Worm (Caenorhabditis elegans) whole organism, L4 larva: ENCODE measurements around the gene Y39B6A.33.

ENCODE experiments used
- F10B5.3 ChIP-seq: sonication (generic microtip); optimal IDR thresholded peaks from 2 replicates; lab custom pipeline; 2016; ENCODE audit warnings: mild to moderate bottlenecking, missing genetic modification characterization, missing compliant biosample characterization
- F26F4.8 ChIP-seq: fragments of 200-800 bp; sonication (Bioruptor generic); conservative IDR thresholded peaks from 2 replicates; pipeline ENCODE4 v1.3.6; 2022; ENCODE audit warnings: missing genetic modification characterization, missing compliant biosample characterization
- F44E2.7 ChIP-seq: fragments of 200-800 bp; sonication (Bioruptor generic); IDR thresholded peaks from 2 replicates; pipeline ENCODE4 v2.1.2; 2022; ENCODE audit warnings: missing genetic modification characterization, missing compliant biosample characterization
- F49E8.2 ChIP-seq: sonication (generic microtip); optimal IDR thresholded peaks from 2 replicates; lab custom pipeline; 2016; ENCODE audit warnings: missing compliant biosample characterization, mild to moderate bottlenecking, missing genetic modification characterization, borderline replicate concordance
- R02D3.7 ChIP-seq: fragments of 150-350 bp; sonication (generic microtip); optimal IDR thresholded peaks from 3 replicates; lab custom pipeline; 2014; ENCODE audit warnings: missing biosample characterization, missing genetic modification characterization
- T20F7.1 ChIP-seq: fragments of 200-800 bp; sonication (Bioruptor generic); optimal IDR thresholded peaks from 2 replicates; lab custom pipeline; 2018; ENCODE audit warnings: mild to moderate bottlenecking, missing genetic modification characterization, missing compliant biosample characterization
- ZK337.2 ChIP-seq: fragments of 200-800 bp; sonication (Bioruptor generic); IDR thresholded peaks from 2 replicates; pipeline ENCODE4 v1.3.6; 2022; ENCODE audit warnings: missing genetic modification reagents, missing genetic modification characterization, missing compliant biosample characterization
- aha-1 ChIP-seq: fragments of 150-350 bp; peaks from one replicate; lab custom pipeline; 2014; ENCODE audit warnings: missing biosample characterization, missing genetic modification characterization
- ceh-20 ChIP-seq: fragments of 200-800 bp; sonication (Bioruptor generic); IDR thresholded peaks from 2 replicates; pipeline ENCODE4 v1.3.6; 2022; ENCODE audit warnings: missing genetic modification reagents, missing genetic modification characterization, missing compliant biosample characterization
- ceh-28 ChIP-seq: fragments of 150-350 bp; optimal IDR thresholded peaks from 2 replicates; lab custom pipeline; 2014; ENCODE audit warnings: missing biosample characterization, missing genetic modification reagents, missing genetic modification characterization
- ceh-44 ChIP-seq: fragments of 200-800 bp; sonication (Bioruptor generic); IDR thresholded peaks from 2 replicates; pipeline ENCODE4 v1.3.6; 2022; ENCODE audit warnings: missing genetic modification reagents, missing genetic modification characterization, missing compliant biosample characterization
- ceh-62 ChIP-seq: sonication (generic microtip); optimal IDR thresholded peaks from 2 replicates; lab custom pipeline; 2017; ENCODE audit warnings: missing biosample characterization, missing genetic modification characterization
- ceh-82 ChIP-seq: sonication (generic microtip); optimal IDR thresholded peaks from 2 replicates; lab custom pipeline; 2017; ENCODE audit warnings: missing biosample characterization, missing genetic modification characterization
- cey-2 ChIP-seq: sonication (generic microtip); optimal IDR thresholded peaks from 3 replicates; lab custom pipeline; 2017; ENCODE audit warnings: missing genetic modification characterization, mild to moderate bottlenecking, missing compliant biosample characterization, antibody characterized with exemption, borderline replicate concordance; ENCODE audit not compliant: insufficient read depth
- daf-12 ChIP-seq: fragments of 150-350 bp; optimal IDR thresholded peaks from 2 replicates; lab custom pipeline; 2014; ENCODE audit warnings: missing biosample characterization, missing genetic modification reagents, missing genetic modification characterization
- daf-16 ChIP-seq, 3 experiments: sonication (generic microtip); optimal IDR thresholded peaks; 2 replicates each; lab custom pipeline; 2016 to 2017; ENCODE audit warnings: missing genetic modification characterization in 3 of 3, missing genetic modification reagents in 3 of 3, mild to moderate bottlenecking in 2 of 3, missing compliant biosample characterization in 2 of 3, missing biosample characterization in 1 of 3, moderate library complexity in 1 of 3
- daf-19 ChIP-seq: fragments of 200-800 bp; sonication (Bioruptor generic); conservative IDR thresholded peaks from 2 replicates; pipeline ENCODE4 v1.3.6; 2022; ENCODE audit warnings: missing genetic modification characterization, missing compliant biosample characterization
- daf-8 ChIP-seq: fragments of 200-800 bp; sonication (Bioruptor generic); IDR thresholded peaks from 2 replicates; pipeline ENCODE4 v1.3.6; 2022; ENCODE audit warnings: missing genetic modification characterization, missing compliant biosample characterization
- dmd-8 ChIP-seq: fragments of 200-800 bp; sonication (Bioruptor generic); IDR thresholded peaks from 2 replicates; pipeline ENCODE4 v1.3.6; 2022; ENCODE audit warnings: missing genetic modification characterization, missing compliant biosample characterization
- duxl-1 ChIP-seq: sonication (generic microtip); optimal IDR thresholded peaks from 2 replicates; lab custom pipeline; 2016; ENCODE audit warnings: mild to moderate bottlenecking, missing genetic modification characterization, moderate library complexity, missing compliant biosample characterization; ENCODE audit not compliant: poor library complexity
- dve-1 ChIP-seq: sonication (generic microtip); optimal IDR thresholded peaks from 2 replicates; lab custom pipeline; 2017; ENCODE audit warnings: antibody characterized with exemption, mild to moderate bottlenecking, missing genetic modification characterization, missing compliant biosample characterization; ENCODE audit not compliant: insufficient read depth
- egl-43 ChIP-seq: fragments of 200-800 bp; sonication (Bioruptor generic); IDR thresholded peaks from 2 replicates; pipeline ENCODE4 v1.3.6; 2022; ENCODE audit warnings: missing genetic modification reagents, missing genetic modification characterization, missing compliant biosample characterization
- fkh-10 ChIP-seq: fragments of 150-350 bp; optimal IDR thresholded peaks from 2 replicates; lab custom pipeline; 2014; ENCODE audit warnings: missing biosample characterization, missing genetic modification reagents, missing genetic modification characterization
- fos-1 ChIP-seq: fragments of 150-350 bp; optimal IDR thresholded peaks from 2 replicates; lab custom pipeline; 2014; ENCODE audit warnings: missing biosample characterization, missing genetic modification characterization
- gei-8 ChIP-seq: fragments of 200-800 bp; sonication (Bioruptor generic); optimal IDR thresholded peaks from 2 replicates; lab custom pipeline; 2018; ENCODE audit warnings: mild to moderate bottlenecking, missing genetic modification characterization, missing compliant biosample characterization
- hif-1 ChIP-seq, 2 experiments: sonication (generic microtip); optimal IDR thresholded peaks; 2 replicates each; lab custom pipeline; 2016 to 2017; ENCODE audit warnings: missing compliant biosample characterization in 2 of 2, missing genetic modification characterization in 2 of 2, missing genetic modification reagents in 2 of 2, missing genotype in 2 of 2, mild to moderate bottlenecking in 1 of 2
- hlh-11 ChIP-seq: fragments of 200-800 bp; sonication (Bioruptor generic); optimal IDR thresholded peaks from 2 replicates; lab custom pipeline; 2018; ENCODE audit warnings: mild to moderate bottlenecking, missing genetic modification characterization, missing compliant biosample characterization
- jun-1 ChIP-seq: fragments of 150-350 bp; optimal IDR thresholded peaks from 2 replicates; lab custom pipeline; 2014; ENCODE audit warnings: missing biosample characterization, missing genetic modification reagents, missing genetic modification characterization
- lin-1 ChIP-seq: fragments of 200-800 bp; sonication (Bioruptor generic); IDR thresholded peaks from 2 replicates; pipeline ENCODE4 v1.3.6; 2022; ENCODE audit warnings: missing genetic modification reagents, missing genetic modification characterization, missing compliant biosample characterization
- lin-13 ChIP-seq: fragments of 150-350 bp; optimal IDR thresholded peaks from 2 replicates; lab custom pipeline; 2014; ENCODE audit warnings: missing biosample characterization, missing genetic modification reagents, missing genetic modification characterization
- lin-29 ChIP-seq: fragments of 200-800 bp; sonication (Bioruptor generic); IDR thresholded peaks from 2 replicates; pipeline ENCODE4 v1.3.6; 2022; ENCODE audit warnings: missing genetic modification reagents, missing genetic modification characterization, missing compliant biosample characterization
- lin-38 ChIP-seq: fragments of 200-800 bp; sonication (Bioruptor generic); IDR thresholded peaks from 2 replicates; pipeline ENCODE4 v1.3.6; 2022; ENCODE audit warnings: missing genetic modification reagents, missing genetic modification characterization, missing compliant biosample characterization
- lir-3 ChIP-seq: sonication (generic microtip); optimal IDR thresholded peaks from 2 replicates; lab custom pipeline; 2016; ENCODE audit warnings: mild to moderate bottlenecking, missing genetic modification characterization, missing compliant biosample characterization
- lsy-2 ChIP-seq, 2 experiments: fragments of 150-350 bp in 1 of 2; sonication (generic microtip) in 1 of 2; optimal IDR thresholded peaks; 2 replicates each; lab custom pipeline; 2014 to 2017; ENCODE audit warnings: missing biosample characterization in 2 of 2, missing genetic modification characterization in 2 of 2
- mdt-29 ChIP-seq: fragments of 200-800 bp; sonication (Bioruptor generic); IDR thresholded peaks from 2 replicates; pipeline ENCODE4 v1.3.6; 2022; ENCODE audit warnings: missing genetic modification reagents, missing genetic modification characterization, missing compliant biosample characterization
- mxl-3 ChIP-seq: fragments of 200-800 bp; sonication (Bioruptor generic); optimal IDR thresholded peaks from 2 replicates; lab custom pipeline; 2018; ENCODE audit warnings: mild to moderate bottlenecking, missing genetic modification characterization, missing compliant biosample characterization
- nhr-10 ChIP-seq: fragments of 150-350 bp; optimal IDR thresholded peaks from 2 replicates; lab custom pipeline; 2014; ENCODE audit warnings: missing biosample characterization, missing genetic modification characterization
- nhr-42 ChIP-seq: fragments of 200-800 bp; sonication (Bioruptor generic); IDR thresholded peaks from 2 replicates; pipeline ENCODE4 v1.3.6; 2022; ENCODE audit warnings: missing genetic modification characterization, missing compliant biosample characterization
- nhr-76 ChIP-seq: fragments of 150-350 bp; optimal IDR thresholded peaks from 2 replicates; lab custom pipeline; 2014; ENCODE audit warnings: missing biosample characterization, missing genetic modification characterization
- nhr-77 ChIP-seq: fragments of 150-350 bp; optimal IDR thresholded peaks from 2 replicates; lab custom pipeline; 2014; ENCODE audit warnings: missing biosample characterization, missing genetic modification characterization
- pha-4 ChIP-seq, 2 experiments: fragments of 150-350 bp in 1 of 2; fragments of 200-800 bp in 1 of 2; sonication (Bioruptor generic) in 1 of 2; IDR thresholded peaks in 1 of 2; optimal IDR thresholded peaks in 1 of 2; 2 replicates each; pipeline versions ENCODE4 v1.3.6 to Lab custom; 2014 to 2022; ENCODE audit warnings: missing genetic modification characterization in 2 of 2, missing genetic modification reagents in 2 of 2, missing biosample characterization in 1 of 2, missing compliant biosample characterization in 1 of 2
- set-16 ChIP-seq: fragments of 200-800 bp; sonication (Bioruptor generic); IDR thresholded peaks from 2 replicates; pipeline ENCODE4 v1.3.6; 2022; ENCODE audit warnings: missing genetic modification reagents, missing genetic modification characterization, missing compliant biosample characterization
- snpc-1.2 ChIP-seq: fragments of 200-800 bp; sonication (Bioruptor generic); IDR thresholded peaks from 2 replicates; pipeline ENCODE4 v1.3.6; 2022; ENCODE audit warnings: missing genetic modification reagents, missing genetic modification characterization, missing compliant biosample characterization
- spr-1 ChIP-seq: sonication (generic microtip); optimal IDR thresholded peaks from 2 replicates; lab custom pipeline; 2016; ENCODE audit warnings: mild to moderate bottlenecking, missing genetic modification characterization, missing compliant biosample characterization
- spr-3 ChIP-seq: fragments of 200-800 bp; sonication (Bioruptor generic); optimal IDR thresholded peaks from 2 replicates; lab custom pipeline; 2018; ENCODE audit warnings: mild to moderate bottlenecking, missing genetic modification characterization, missing compliant biosample characterization
- unc-62 ChIP-seq, 3 experiments: fragments of 150-350 bp in 1 of 3; sonication (generic microtip); optimal IDR thresholded peaks in 2 of 3; peaks in 1 of 3; 1 replicate in 1 of 3; 2 replicates in 2 of 3; lab custom pipeline; 2014 to 2017; ENCODE audit warnings: missing biosample characterization in 3 of 3, missing genetic modification characterization in 3 of 3, missing genetic modification reagents in 3 of 3, missing genotype in 1 of 3
- vab-7 ChIP-seq: fragments of 200-800 bp; sonication (Bioruptor generic); IDR thresholded peaks from 2 replicates; pipeline ENCODE4 v1.3.6; 2022; ENCODE audit warnings: missing genetic modification reagents, missing genetic modification characterization, missing compliant biosample characterization
- zag-1 ChIP-seq: fragments of 150-350 bp; optimal IDR thresholded peaks from 2 replicates; lab custom pipeline; 2014; ENCODE audit warnings: missing biosample characterization, missing genetic modification characterization
- zip-2 ChIP-seq: fragments of 150-350 bp; optimal IDR thresholded peaks from 2 replicates; lab custom pipeline; 2014; ENCODE audit warnings: missing biosample characterization, missing genetic modification characterization
- ztf-11 ChIP-seq: fragments of 150-350 bp; optimal IDR thresholded peaks from 2 replicates; lab custom pipeline; 2014; ENCODE audit warnings: missing biosample characterization, missing genetic modification characterization

The Y39B6A.33 gene

DNA sequence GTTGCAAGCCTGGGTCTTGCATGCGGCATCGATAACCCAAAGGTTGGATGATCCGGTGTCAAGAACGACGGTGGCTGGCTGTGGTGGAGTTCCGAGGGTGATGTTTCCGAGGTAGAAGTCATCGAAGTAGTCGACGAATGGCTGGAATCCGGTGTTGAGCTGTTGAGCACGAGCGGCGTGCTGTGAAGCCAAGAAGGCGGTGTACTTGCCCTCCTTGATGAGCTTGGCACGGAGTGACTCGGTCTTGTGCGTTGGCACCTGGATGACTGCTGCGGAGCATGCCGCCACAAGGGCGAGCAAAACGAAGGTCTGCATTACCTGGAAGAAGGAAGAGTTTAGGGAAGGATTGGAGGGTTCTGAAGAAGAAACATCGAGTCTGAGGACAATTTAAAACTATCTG lies 48.7 kb downstream of the Y39B6A.33 start, which contains the start of gene asp-1:
Gene asp-1, minus strand, starts transcription at position 315 of the 400 bp plus-strand sequence.
- TF ChIP-seq nhr-10 (tag; lab: Kevin White, UChicago) (no peak), fos-1 (tag; lab: Kevin White, UChicago) (no peak), T20F7.1 (GFP tag; lab: Kevin White, UChicago) (no peak), ceh-44 (GFP tag; lab: Robert Waterston, UW) (no peak), hif-1 (tag; optimal IDR thresholded peaks at IDR 0.05; lab: Kevin White, UChicago) (no peak), zag-1 (tag; lab: Kevin White, UChicago) (no peak), ceh-62 (no peak), fkh-10 (no peak), snpc-1.2 (GFP tag; lab: Robert Waterston, UW) (no peak), lin-29 (GFP tag; lab: Robert Waterston, UW) (no peak), zip-2 (tag; lab: Kevin White, UChicago) (no peak), daf-16 (GFP tag; optimal IDR thresholded peaks at IDR 0.05; lab: Kevin White, UChicago) (no peak), daf-16 (tag; optimal IDR thresholded peaks at IDR 0.05; lab: Kevin White, UChicago) (no peak), mdt-29 (GFP tag; lab: Robert Waterston, UW) (no peak), nhr-42 (no peak), pha-4 (GFP tag; IDR thresholded peaks at IDR 0.05; lab: Robert Waterston, UW) (no peak), pha-4 (tag; optimal IDR thresholded peaks at IDR 0.05; lab: Kevin White, UChicago) (no peak), hlh-11 (tag; lab: Kevin White, UChicago) (no peak), lin-1 (no peak), F10B5.3 (no peak), jun-1 (no peak), dmd-8 (no peak), gei-8 (GFP tag; lab: Kevin White, UChicago) (no peak), lsy-2 (tag; optimal IDR thresholded peaks at IDR 0.05; lab: Kevin White, UChicago) (no peak), daf-12 (tag; lab: Kevin White, UChicago) (no peak), ztf-11 (tag; lab: Kevin White, UChicago) (no peak), aha-1 (tag; lab: Kevin White, UChicago) (no peak), ZK337.2 (GFP tag; lab: Robert Waterston, UW) (no peak), lin-38 (no peak), F49E8.2 (no peak), lir-3 (tag; lab: Kevin White, UChicago) (no peak), unc-62 (GFP tag; optimal IDR thresholded peaks at IDR 0.05 in 1 of 2; lab: Kevin White, UChicago) (peak in 1 of 2 experiments; percentile 75), unc-62 (tag; optimal IDR thresholded peaks at IDR 0.05; lab: Kevin White, UChicago) (no peak), spr-3 (GFP tag; lab: Kevin White, UChicago) (no peak), egl-43 (peak; percentile 69), ceh-82 (tag; lab: Kevin White, UChicago) (no peak), nhr-76 (no peak), mxl-3 (GFP tag; lab: Kevin White, UChicago) (peak; percentile 26), cey-2 (tag; lab: Kevin White, UChicago) (no peak), F26F4.8 (no peak), duxl-1 (tag; lab: Kevin White, UChicago) (no peak), vab-7 (no peak), ceh-28 (no peak), daf-8 (GFP tag; lab: Robert Waterston, UW) (no peak), lin-13 (GFP tag; lab: Kevin White, UChicago) (peak; percentile 41), set-16 (GFP tag; lab: Robert Waterston, UW) (peak; percentile 49; the same call in 1 of the 2 replicates), R02D3.7 (no peak), nhr-77 (no peak), F44E2.7 (GFP tag; lab: Robert Waterston, UW) (peak; percentile 68; the same call in 1 of the 2 replicates), dve-1 (tag; lab: Kevin White, UChicago) (no peak), ceh-20 (GFP tag; lab: Robert Waterston, UW) (no peak), spr-1 (tag; lab: Kevin White, UChicago) (peak; percentile 24), daf-19 (GFP tag; lab: Robert Waterston, UW) (no peak)
